Worm (Caenorhabditis elegans) whole organism, L2 larva: Measurements from ENCODE around the gene rrf-3.

Experiments used
- C34F6.9 ChIP-seq: fragments of 150-350 bp; optimal IDR thresholded peaks from 2 replicates; lab custom pipeline; 2014; ENCODE audit warnings: missing biosample characterization, missing genetic modification characterization
- F13H6.1 ChIP-seq: sonication (generic microtip); optimal IDR thresholded peaks from 2 replicates; lab custom pipeline; 2016; ENCODE audit warnings: missing genetic modification characterization, missing compliant biosample characterization
- R02D3.7 ChIP-seq: fragments of 150-350 bp; optimal IDR thresholded peaks from 2 replicates; lab custom pipeline; 2014; ENCODE audit warnings: missing biosample characterization, missing genetic modification characterization
- Y55F3AM.14 ChIP-seq: fragments of 200-800 bp; sonication (Bioruptor generic); optimal IDR thresholded peaks from 2 replicates; lab custom pipeline; 2018; ENCODE audit warnings: mild to moderate bottlenecking, missing genetic modification characterization, missing compliant biosample characterization
- alr-1 ChIP-seq: fragments of 150-350 bp; optimal IDR thresholded peaks from 2 replicates; lab custom pipeline; 2014; ENCODE audit warnings: missing biosample characterization, missing genetic modification characterization
- aly-2 ChIP-seq: fragments of 150-350 bp; optimal IDR thresholded peaks from 2 replicates; lab custom pipeline; 2014; ENCODE audit warnings: missing biosample characterization, missing genetic modification characterization
- ama-1 ChIP-seq: fragments of 150-350 bp; optimal IDR thresholded peaks from 2 replicates; lab custom pipeline; 2018; ENCODE audit warnings: inconsistent platforms
- blmp-1 ChIP-seq: sonication (generic microtip); optimal IDR thresholded peaks from 2 replicates; lab custom pipeline; 2017; ENCODE audit warnings: missing genetic modification characterization, mild to moderate bottlenecking, missing compliant biosample characterization, antibody characterized with exemption, moderate library complexity; ENCODE audit not compliant: insufficient read depth
- ceh-16 ChIP-seq: fragments of 150-350 bp; optimal IDR thresholded peaks from 2 replicates; lab custom pipeline; 2014; ENCODE audit warnings: missing biosample characterization, missing genetic modification characterization
- ceh-82 ChIP-seq: fragments of 150-350 bp; optimal IDR thresholded peaks from 2 replicates; lab custom pipeline; 2014; ENCODE audit warnings: missing biosample characterization, missing genetic modification characterization
- crh-2 ChIP-seq: sonication (generic microtip); optimal IDR thresholded peaks from 2 replicates; lab custom pipeline; 2017; ENCODE audit warnings: missing biosample characterization, missing genetic modification characterization
- elt-1 ChIP-seq: fragments of 150-350 bp; optimal IDR thresholded peaks from 2 replicates; lab custom pipeline; 2014; ENCODE audit warnings: missing biosample characterization, missing genetic modification characterization
- elt-3 ChIP-seq: sonication (generic microtip); optimal IDR thresholded peaks from 2 replicates; lab custom pipeline; 2017; ENCODE audit warnings: missing biosample characterization, missing genetic modification characterization
- fos-1 ChIP-seq: fragments of 150-350 bp; optimal IDR thresholded peaks from 2 replicates; lab custom pipeline; 2014; ENCODE audit warnings: missing biosample characterization, missing genetic modification characterization
- gmeb-1 ChIP-seq: fragments of 150-350 bp; optimal IDR thresholded peaks from 2 replicates; lab custom pipeline; 2014; ENCODE audit warnings: missing biosample characterization, missing genetic modification characterization
- lin-11 ChIP-seq: fragments of 150-350 bp; sonication (generic microtip); optimal IDR thresholded peaks from 2 replicates; lab custom pipeline; 2014; ENCODE audit warnings: missing biosample characterization, missing genetic modification characterization, inconsistent platforms, mixed read lengths
- lin-39 ChIP-seq: fragments of 150-350 bp; optimal IDR thresholded peaks from 2 replicates; lab custom pipeline; 2014; ENCODE audit warnings: missing biosample characterization, missing genetic modification reagents, missing genetic modification characterization
- lsy-2 ChIP-seq, 2 experiments: fragments of 150-350 bp in 1 of 2; sonication (generic microtip) in 1 of 2; optimal IDR thresholded peaks; 2 replicates each; lab custom pipeline; 2014 to 2017; ENCODE audit warnings: missing biosample characterization in 2 of 2, missing genetic modification characterization in 2 of 2
- mab-5 ChIP-seq: fragments of 150-350 bp; optimal IDR thresholded peaks from 2 replicates; lab custom pipeline; 2014; ENCODE audit warnings: missing biosample characterization, missing genetic modification characterization
- mbf-1 ChIP-seq: sonication (generic microtip); optimal IDR thresholded peaks from 2 replicates; lab custom pipeline; 2017; ENCODE audit warnings: missing biosample characterization, missing genetic modification characterization
- mdl-1 ChIP-seq, 2 experiments: fragments of 150-350 bp in 1 of 2; sonication (generic microtip) in 1 of 2; optimal IDR thresholded peaks; 2 replicates each; lab custom pipeline; 2017; ENCODE audit warnings: missing biosample characterization in 2 of 2, missing genetic modification characterization in 2 of 2
- nhr-10 ChIP-seq: sonication (generic microtip); optimal IDR thresholded peaks from 2 replicates; lab custom pipeline; 2017; ENCODE audit warnings: missing biosample characterization, missing genetic modification characterization
- nhr-11 ChIP-seq: fragments of 150-350 bp; optimal IDR thresholded peaks from 2 replicates; lab custom pipeline; 2014; ENCODE audit warnings: missing biosample characterization, missing genetic modification characterization
- nhr-12 ChIP-seq: fragments of 150-350 bp; optimal IDR thresholded peaks from 2 replicates; lab custom pipeline; 2014; ENCODE audit warnings: missing biosample characterization, missing genetic modification characterization
- nhr-129 ChIP-seq: fragments of 150-350 bp; optimal IDR thresholded peaks from 2 replicates; lab custom pipeline; 2014; ENCODE audit warnings: missing biosample characterization, missing genetic modification characterization
- nhr-21 ChIP-seq: fragments of 150-350 bp; optimal IDR thresholded peaks from 2 replicates; lab custom pipeline; 2014; ENCODE audit warnings: missing biosample characterization, missing genetic modification characterization
- nhr-23 ChIP-seq: fragments of 150-350 bp; optimal IDR thresholded peaks from 2 replicates; lab custom pipeline; 2014; ENCODE audit warnings: missing biosample characterization, missing genetic modification reagents, missing genetic modification characterization
- nhr-6 ChIP-seq: fragments of 150-350 bp; optimal IDR thresholded peaks from 2 replicates; lab custom pipeline; 2014; ENCODE audit warnings: missing biosample characterization, missing genetic modification characterization
- nhr-77 ChIP-seq: fragments of 150-350 bp; optimal IDR thresholded peaks from 2 replicates; lab custom pipeline; 2014; ENCODE audit warnings: missing biosample characterization, missing genetic modification characterization
- peb-1 ChIP-seq: fragments of 150-350 bp; optimal IDR thresholded peaks from 2 replicates; lab custom pipeline; 2014; ENCODE audit warnings: missing biosample characterization, missing genetic modification characterization
- sem-4 ChIP-seq: fragments of 150-350 bp; optimal IDR thresholded peaks from 2 replicates; lab custom pipeline; 2014; ENCODE audit warnings: missing biosample characterization, missing genetic modification reagents, missing genetic modification characterization
- skn-1 ChIP-seq: sonication (generic microtip); optimal IDR thresholded peaks from 2 replicates; lab custom pipeline; 2017; ENCODE audit warnings: missing biosample characterization, missing genetic modification characterization
- sma-3 ChIP-seq: sonication (generic microtip); optimal IDR thresholded peaks from 2 replicates; lab custom pipeline; 2016; ENCODE audit warnings: missing genetic modification reagents, missing genetic modification characterization, missing compliant biosample characterization
- sma-9 ChIP-seq, 2 experiments: fragments of 150-350 bp in 1 of 2; sonication (generic microtip) in 1 of 2; optimal IDR thresholded peaks; 2 replicates each; lab custom pipeline; 2014 to 2016; ENCODE audit warnings: missing genetic modification characterization in 2 of 2, mild to moderate bottlenecking in 1 of 2, missing biosample characterization in 1 of 2, missing compliant biosample characterization in 1 of 2, missing genetic modification reagents in 1 of 2, moderate library complexity in 1 of 2
- unc-39 ChIP-seq: fragments of 150-350 bp; optimal IDR thresholded peaks from 2 replicates; lab custom pipeline; 2014; ENCODE audit warnings: missing biosample characterization, missing genetic modification characterization
- unc-55 ChIP-seq: fragments of 150-350 bp; sonication (generic microtip); optimal IDR thresholded peaks from 3 replicates; lab custom pipeline; 2014; ENCODE audit warnings: missing biosample characterization, missing genetic modification reagents, missing genetic modification characterization
- unc-62 ChIP-seq: fragments of 150-350 bp; optimal IDR thresholded peaks from 2 replicates; lab custom pipeline; 2014; ENCODE audit warnings: missing biosample characterization, missing genetic modification reagents, missing genetic modification characterization
- ztf-1 ChIP-seq: fragments of 200-800 bp; sonication (Bioruptor generic); conservative IDR thresholded peaks from 2 replicates; pipeline ENCODE4 v1.3.6; 2022; ENCODE audit warnings: missing genetic modification characterization, missing compliant biosample characterization
- ztf-4 ChIP-seq: fragments of 150-350 bp; optimal IDR thresholded peaks from 2 replicates; lab custom pipeline; 2014; ENCODE audit warnings: missing biosample characterization, missing genetic modification characterization

rrf-3 gene

DNA sequence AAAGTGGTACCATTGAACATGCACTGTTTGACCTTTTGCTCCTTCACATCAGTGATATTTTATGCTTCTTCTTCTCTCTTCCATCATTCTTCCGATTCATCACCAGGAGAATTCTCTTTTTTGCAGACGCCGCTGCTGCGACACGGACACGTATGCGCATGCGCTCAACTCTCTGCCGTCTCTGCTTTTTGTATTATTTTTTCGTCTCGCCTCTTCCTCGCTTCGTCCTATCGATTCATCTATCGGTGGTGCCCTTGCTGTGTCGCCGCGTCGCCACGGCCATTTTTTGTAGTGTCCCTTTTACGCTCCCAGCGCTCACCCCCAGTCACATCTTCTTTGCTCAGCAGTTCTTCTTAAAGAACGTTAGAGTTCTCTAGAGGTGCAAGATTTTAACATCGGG, 36.1 kb upstream of the rrf-3 start (continued):
- no peak for TF ChIP-seq unc-39 (tag; lab: Kevin White, UChicago)

ce11 chrII:8126617-8127016, 35.6 kb upstream of the rrf-3 start:
- no peak for TF ChIP-seq mab-5 (tag; lab: Kevin White, UChicago)
- TF ChIP-seq nhr-12 (tag; lab: Kevin White, UChicago), result no peak
- no peak for TF ChIP-seq ceh-82 (tag; lab: Kevin White, UChicago)
- no peak for TF ChIP-seq C34F6.9 (tag; lab: Kevin White, UChicago)
- peak; percentile 66 for TF ChIP-seq sma-9 (GFP tag; optimal IDR thresholded peaks at IDR 0.05; lab: Kevin White, UChicago)
- TF ChIP-seq sma-9 (tag; optimal IDR thresholded peaks at IDR 0.05; lab: Kevin White, UChicago), result no peak
- TF ChIP-seq, all 48 proteins: peak for 1

- TF ChIP-seq crh-2 (tag; lab: Kevin White, UChicago) (peak; percentile 53), fos-1 (tag; lab: Kevin White, UChicago) (peak; percentile 94), F13H6.1 (tag; lab: Kevin White, UChicago) (peak; percentile 43), sma-9 (GFP tag; optimal IDR thresholded peaks at IDR 0.05; lab: Kevin White, UChicago) (peak; percentile 77), sma-9 (tag; optimal IDR thresholded peaks at IDR 0.05; lab: Kevin White, UChicago) (no peak), nhr-129 (tag; lab: Kevin White, UChicago) (peak; percentile 52), sma-3 (GFP tag; lab: Kevin White, UChicago) (peak; percentile 15), lsy-2 (tag; optimal IDR thresholded peaks at IDR 0.05; lab: Kevin White, UChicago) (no peak), peb-1 (tag; lab: Kevin White, UChicago) (no peak), ztf-1 (GFP tag; lab: Robert Waterston, UW) (no peak), ceh-82 (tag; lab: Kevin White, UChicago) (no peak), Y55F3AM.14 (GFP tag; lab: Kevin White, UChicago) (no peak), lin-11 (tag; lab: Kevin White, UChicago) (no peak)
Observed at ce11 chrII:8127290-8127689, 35.0 kb upstream of the rrf-3 start.

ce11 chrII:8127794-8128193, 34.5 kb upstream of the rrf-3 start:
- TF ChIP-seq elt-1 (tag; lab: Kevin White, UChicago) (no peak), mab-5 (tag; lab: Kevin White, UChicago) (no peak), unc-55 (GFP tag; lab: Kevin White, UChicago) (no peak), ztf-4 (tag; lab: Kevin White, UChicago) (no peak), unc-62 (no peak), nhr-11 (tag; lab: Kevin White, UChicago) (no peak), unc-39 (tag; lab: Kevin White, UChicago) (no peak), ama-1 (no peak), R02D3.7 (tag; lab: Kevin White, UChicago) (no peak), C34F6.9 (tag; lab: Kevin White, UChicago) (no peak), blmp-1 (tag; lab: Kevin White, UChicago) (no peak)

- TF ChIP-seq F13H6.1 (tag; lab: Kevin White, UChicago) (peak; percentile 64), mab-5 (tag; lab: Kevin White, UChicago) (no peak), ceh-82 (tag; lab: Kevin White, UChicago) (no peak), nhr-6 (tag; lab: Kevin White, UChicago) (peak; percentile 84), aly-2 (tag; lab: Kevin White, UChicago) (no peak), ceh-16 (tag; lab: Kevin White, UChicago) (peak; percentile 58), unc-62 (peak; percentile 36), nhr-11 (tag; lab: Kevin White, UChicago) (no peak), skn-1 (no peak), lin-39 (no peak), sma-9 (GFP tag; optimal IDR thresholded peaks at IDR 0.05; lab: Kevin White, UChicago) (peak; percentile 95), sma-9 (tag; optimal IDR thresholded peaks at IDR 0.05; lab: Kevin White, UChicago) (no peak), nhr-10 (no peak), nhr-21 (tag; lab: Kevin White, UChicago) (peak; percentile 63), lsy-2 (tag; optimal IDR thresholded peaks at IDR 0.05; lab: Kevin White, UChicago) (peak; percentile 34 to 44), ztf-1 (GFP tag; lab: Robert Waterston, UW) (no peak), R02D3.7 (tag; lab: Kevin White, UChicago) (no peak), mbf-1 (tag; lab: Kevin White, UChicago) (no peak), blmp-1 (tag; lab: Kevin White, UChicago) (peak; percentile 6), C34F6.9 (tag; lab: Kevin White, UChicago) (peak; percentile 45), lin-11 (tag; lab: Kevin White, UChicago) (no peak), unc-55 (GFP tag; lab: Kevin White, UChicago) (peak; percentile 44), nhr-23 (tag; lab: Kevin White, UChicago) (no peak), ama-1 (no peak), Y55F3AM.14 (GFP tag; lab: Kevin White, UChicago) (no peak), sem-4 (tag; lab: Kevin White, UChicago) (peak; percentile 56), nhr-12 (tag; lab: Kevin White, UChicago) (no peak), fos-1 (tag; lab: Kevin White, UChicago) (peak; percentile 29), mdl-1 (tag; optimal IDR thresholded peaks at IDR 0.05; lab: Kevin White, UChicago) (no peak), nhr-129 (tag; lab: Kevin White, UChicago) (peak; percentile 99), alr-1 (tag; lab: Kevin White, UChicago) (no peak), nhr-77 (no peak), elt-3 (tag; lab: Kevin White, UChicago) (no peak), unc-39 (tag; lab: Kevin White, UChicago) (no peak), gmeb-1 (tag; lab: Kevin White, UChicago) (peak; percentile 26)
Observed at ce11 chrII:8128273-8129039, 33.8 kb upstream of the rrf-3 start.
